Fruit fly (Drosophila melanogaster) whole organism, embryonic: Measurements from ENCODE around the gene Rab8.
A peak's percentile ranks its signal among the peaks of the same experiment; 100 is the strongest.

Experiments
- Atf6 ChIP-seq: fragments of 200-800 bp; sonication (Bioruptor generic); IDR thresholded peaks from 2 replicates; pipeline ENCODE4 v1.3.6; 2022; ENCODE audit warnings: missing biosample characterization, missing genetic modification characterization
- C15 ChIP-seq: fragments of 200-800 bp; sonication (Bioruptor generic); IDR thresholded peaks from 3 replicates; pipeline ENCODE4 v1.3.6; 2022; ENCODE audit warnings: missing biosample characterization, missing genetic modification characterization
- CG10209 ChIP-seq: fragments of 200-800 bp; sonication (Bioruptor generic); optimal IDR thresholded peaks from 3 replicates; lab custom pipeline; 2017; ENCODE audit warnings: missing biosample characterization, mild to moderate bottlenecking, missing genetic modification characterization, missing genetic modification reagents
- CG12659 ChIP-seq: fragments of 200-800 bp; sonication (Bioruptor generic); optimal IDR thresholded peaks from 3 replicates; lab custom pipeline; 2017; ENCODE audit warnings: mild to moderate bottlenecking, missing biosample characterization, missing genetic modification reagents, missing genetic modification characterization
- CG13287 ChIP-seq: fragments of 200-800 bp; sonication (Bioruptor generic); IDR thresholded peaks from 2 replicates; pipeline ENCODE4 v1.3.6; 2022; ENCODE audit warnings: missing biosample characterization, missing genetic modification characterization; ENCODE audit not compliant: partially characterized antibody
- CG15011 ChIP-seq: fragments of 200-800 bp; sonication (Bioruptor generic); optimal IDR thresholded peaks from 3 replicates; lab custom pipeline; 2018; ENCODE audit warnings: missing biosample characterization, mild to moderate bottlenecking, missing genetic modification characterization
- CG1603 ChIP-seq: fragments of 200-800 bp; sonication (Bioruptor generic); optimal IDR thresholded peaks from 2 replicates; lab custom pipeline; 2019; ENCODE audit warnings: missing biosample characterization, mild to moderate bottlenecking, missing genetic modification characterization, moderate library complexity
- CG1647 ChIP-seq: fragments of 200-800 bp; sonication (Bioruptor generic); optimal IDR thresholded peaks from 3 replicates; lab custom pipeline; 2016; ENCODE audit warnings: missing biosample characterization, missing genetic modification characterization
- CG16779 ChIP-seq: fragments of 200-800 bp; sonication (Bioruptor generic); IDR thresholded peaks from 2 replicates; pipeline ENCODE4 v1.3.6; 2022; ENCODE audit warnings: missing biosample characterization, missing genetic modification characterization
- CG18599 ChIP-seq: fragments of 200-800 bp; sonication (Bioruptor generic); optimal IDR thresholded peaks from 3 replicates; lab custom pipeline; 2017; ENCODE audit warnings: missing biosample characterization, missing genetic modification characterization, mild to moderate bottlenecking, moderate library complexity, missing genetic modification reagents
- CG32532 ChIP-seq: fragments of 200-800 bp; sonication (Bioruptor generic); IDR thresholded peaks from 2 replicates; pipeline ENCODE4 v1.3.6; 2022; ENCODE audit warnings: missing biosample characterization, missing genetic modification characterization
- CG32772 ChIP-seq: fragments of 200-800 bp; sonication (Bioruptor generic); IDR thresholded peaks from 2 replicates; pipeline ENCODE4 v1.3.6; 2022; ENCODE audit warnings: missing biosample characterization, missing genetic modification characterization
- CG3995 ChIP-seq: fragments of 200-800 bp; sonication (Bioruptor generic); optimal IDR thresholded peaks from 3 replicates; lab custom pipeline; 2016; ENCODE audit warnings: missing biosample characterization, missing genetic modification characterization
- CG4328 ChIP-seq: fragments of 200-800 bp; sonication (Bioruptor generic); optimal IDR thresholded peaks from 3 replicates; lab custom pipeline; 2017; ENCODE audit warnings: missing biosample characterization, missing genetic modification reagents, missing genetic modification characterization
- CG6175 ChIP-seq: fragments of 200-800 bp; sonication (Bioruptor generic); IDR thresholded peaks from 3 replicates; pipeline ENCODE4 v1.3.6; 2022; ENCODE audit warnings: missing biosample characterization, missing genetic modification characterization
- CG9797 ChIP-seq: fragments of 200-800 bp; sonication (Bioruptor generic); optimal IDR thresholded peaks from 3 replicates; lab custom pipeline; 2018; ENCODE audit warnings: missing biosample characterization, mild to moderate bottlenecking, missing genetic modification characterization
- CG9817 ChIP-seq: fragments of 200-800 bp; sonication (Bioruptor generic); optimal IDR thresholded peaks from 2 replicates; lab custom pipeline; 2018; ENCODE audit warnings: missing biosample characterization, mild to moderate bottlenecking, missing genetic modification characterization, moderate library complexity
- Dbx ChIP-seq: fragments of 200-800 bp; sonication (Bioruptor generic); IDR thresholded peaks from 3 replicates; pipeline ENCODE4 v1.3.6; 2022; ENCODE audit warnings: missing biosample characterization, missing genetic modification characterization
- Doc3 ChIP-seq: fragments of 200-800 bp; sonication (Bioruptor generic); IDR thresholded peaks from 3 replicates; pipeline ENCODE4 v1.3.6; 2022; ENCODE audit warnings: missing biosample characterization, missing genetic modification characterization; ENCODE audit not compliant: partially characterized antibody
- Dref ChIP-seq: fragments of 200-800 bp; sonication (Bioruptor generic); IDR thresholded peaks from 2 replicates; pipeline ENCODE4 v1.3.6; 2022; ENCODE audit warnings: missing biosample characterization, missing genetic modification characterization
- E2f2 ChIP-seq: fragments of 200-800 bp; sonication (Bioruptor generic); IDR thresholded peaks from 2 replicates; pipeline ENCODE4 v1.3.6; 2022; ENCODE audit warnings: missing biosample characterization, missing genetic modification characterization
- Eip74EF ChIP-seq, 2 experiments: fragments of 200-800 bp in 1 of 2; fragments of >200 bp in 1 of 2; sonication (Bioruptor generic) in 1 of 2; optimal IDR thresholded peaks; 2 replicates each; lab custom pipeline; 2017 to 2019; ENCODE audit warnings: missing biosample characterization in 2 of 2, missing genetic modification characterization in 2 of 2, mild to moderate bottlenecking in 1 of 2, moderate library complexity in 1 of 2
- Ets65A ChIP-seq: fragments of 200-800 bp; sonication (Bioruptor generic); peaks from one replicate; lab custom pipeline; 2016; ENCODE audit warnings: missing biosample characterization, missing genetic modification characterization
- Fer1 ChIP-seq: fragments of 200-800 bp; sonication (Bioruptor generic); optimal IDR thresholded peaks from 2 replicates; lab custom pipeline; 2017; ENCODE audit warnings: missing biosample characterization, mild to moderate bottlenecking, missing genetic modification characterization
- HLH4C ChIP-seq: fragments of 200-800 bp; sonication (Bioruptor generic); IDR thresholded peaks from 3 replicates; pipeline ENCODE4 v1.3.6; 2022; ENCODE audit warnings: missing biosample characterization, missing genetic modification characterization; ENCODE audit not compliant: partially characterized antibody
- Hey ChIP-seq: fragments of 200-800 bp; sonication (Bioruptor generic); optimal IDR thresholded peaks from 3 replicates; lab custom pipeline; 2018; ENCODE audit warnings: missing biosample characterization, mild to moderate bottlenecking, missing genetic modification characterization
- Hmx ChIP-seq: fragments of 200-800 bp; sonication (Bioruptor generic); optimal IDR thresholded peaks from 2 replicates; lab custom pipeline; 2016; ENCODE audit warnings: missing biosample characterization, missing genetic modification characterization
- Max ChIP-seq: fragments of 200-800 bp; sonication (Bioruptor generic); optimal IDR thresholded peaks from 2 replicates; lab custom pipeline; 2016; ENCODE audit warnings: missing biosample characterization, mild to moderate bottlenecking, missing genetic modification characterization
- Nf-YC ChIP-seq: fragments of 200-800 bp; optimal IDR thresholded peaks from 3 replicates; lab custom pipeline; 2019; ENCODE audit warnings: missing biosample characterization, mild to moderate bottlenecking, missing genetic modification characterization, moderate library complexity
- Opbp ChIP-seq: fragments of 200-800 bp; sonication (Bioruptor generic); IDR thresholded peaks from 3 replicates; pipeline ENCODE4 v1.3.6; 2022; ENCODE audit warnings: missing biosample characterization, missing genetic modification characterization; ENCODE audit not compliant: partially characterized antibody
- Rx ChIP-seq: fragments of 200-800 bp; sonication (Bioruptor generic); IDR thresholded peaks from 2 replicates; pipeline ENCODE4 v1.3.6; 2022; ENCODE audit warnings: missing biosample characterization, missing genetic modification characterization
- aop ChIP-seq: fragments of 200-800 bp; sonication (Bioruptor generic); IDR thresholded peaks from 2 replicates; pipeline ENCODE4 v1.3.6; 2022; ENCODE audit warnings: missing biosample characterization, missing genetic modification characterization
- ase ChIP-seq: fragments of 200-800 bp; sonication (Bioruptor generic); IDR thresholded peaks from 3 replicates; pipeline ENCODE4 v1.3.6; 2022; ENCODE audit warnings: missing biosample characterization, missing genetic modification characterization
- bcd ChIP-seq: fragments of 200-800 bp; sonication (Bioruptor generic); optimal IDR thresholded peaks from 2 replicates; lab custom pipeline; 2017; ENCODE audit warnings: missing biosample characterization, mild to moderate bottlenecking, missing genetic modification characterization
- cas ChIP-seq: fragments of 200-800 bp; sonication (Bioruptor generic); IDR thresholded peaks from 2 replicates; pipeline ENCODE4 v1.3.6; 2022; ENCODE audit warnings: missing biosample characterization, missing genetic modification characterization
- chinmo ChIP-seq: fragments of 200-800 bp; sonication (Bioruptor generic); IDR thresholded peaks from 4 replicates; pipeline ENCODE4 v1.3.6; 2022; ENCODE audit warnings: missing biosample characterization, missing genetic modification characterization; ENCODE audit not compliant: partially characterized antibody
- chm ChIP-seq: fragments of 200-800 bp; sonication (Bioruptor generic); IDR thresholded peaks from 2 replicates; pipeline ENCODE4 v1.3.6; 2022; ENCODE audit warnings: missing biosample characterization, missing genetic modification characterization
- corto ChIP-seq: fragments of 200-800 bp; sonication (Bioruptor generic); optimal IDR thresholded peaks from 2 replicates; lab custom pipeline; 2016; ENCODE audit warnings: missing biosample characterization, mild to moderate bottlenecking, missing genetic modification characterization, moderate library complexity
- crc ChIP-seq: fragments of 200-800 bp; sonication (Bioruptor generic); optimal IDR thresholded peaks from 2 replicates; lab custom pipeline; 2016; ENCODE audit warnings: missing biosample characterization, missing genetic modification characterization
- gfzf ChIP-seq: fragments of 200-800 bp; sonication (Bioruptor generic); optimal IDR thresholded peaks from 2 replicates; lab custom pipeline; 2016; ENCODE audit warnings: missing biosample characterization, mild to moderate bottlenecking, missing genetic modification characterization, moderate library complexity
- ind ChIP-seq: fragments of 200-800 bp; sonication (Bioruptor generic); optimal IDR thresholded peaks from 3 replicates; lab custom pipeline; 2016; ENCODE audit warnings: missing biosample characterization, missing genetic modification characterization
- insv ChIP-seq, 2 experiments: fragments of 200-800 bp; sonication (Bioruptor generic); optimal IDR thresholded peaks; 3 replicates each; lab custom pipeline; 2016 to 2018; ENCODE audit warnings: missing biosample characterization in 2 of 2, missing genetic modification characterization in 2 of 2
- klu ChIP-seq: fragments of 200-800 bp; sonication (Bioruptor generic); IDR thresholded peaks from 2 replicates; pipeline ENCODE4 v1.3.6; 2022; ENCODE audit warnings: missing biosample characterization, missing genetic modification characterization
- odd ChIP-seq: fragments of 200-800 bp; sonication (Bioruptor generic); optimal IDR thresholded peaks from 2 replicates; lab custom pipeline; 2017; ENCODE audit warnings: missing biosample characterization, mild to moderate bottlenecking, missing genetic modification characterization
- pho ChIP-seq: fragments of 200-800 bp; sonication (Bioruptor generic); optimal IDR thresholded peaks from 2 replicates; lab custom pipeline; 2016; ENCODE audit warnings: missing biosample characterization, missing genetic modification characterization
- phol ChIP-seq: fragments of 200-800 bp; sonication (Bioruptor generic); optimal IDR thresholded peaks from 3 replicates; lab custom pipeline; 2018; ENCODE audit warnings: missing biosample characterization, mild to moderate bottlenecking, missing genetic modification characterization, moderate library complexity
- sens ChIP-seq: fragments of 200-800 bp; sonication (Bioruptor generic); peaks from one replicate; lab custom pipeline; 2016; ENCODE audit warnings: missing biosample characterization, missing genetic modification characterization
- shn ChIP-seq: fragments of 200-800 bp; sonication (Bioruptor generic); optimal IDR thresholded peaks from 3 replicates; lab custom pipeline; 2016; ENCODE audit warnings: missing biosample characterization, missing genetic modification characterization
- sna ChIP-seq: fragments of 200-800 bp; sonication (Bioruptor generic); IDR thresholded peaks from 2 replicates; pipeline ENCODE4 v1.3.6; 2022; ENCODE audit warnings: missing biosample characterization, missing genetic modification characterization; ENCODE audit not compliant: partially characterized antibody
- unpg ChIP-seq: fragments of 200-800 bp; sonication (Bioruptor generic); optimal IDR thresholded peaks from 3 replicates; lab custom pipeline; 2018; ENCODE audit warnings: missing biosample characterization, mild to moderate bottlenecking, missing genetic modification characterization, moderate library complexity
- zen2 ChIP-seq: fragments of 200-800 bp; sonication (Bioruptor generic); IDR thresholded peaks from 3 replicates; pipeline ENCODE4 v1.3.6; 2022; ENCODE audit warnings: missing biosample characterization, missing genetic modification characterization; ENCODE audit not compliant: partially characterized antibody

The Rab8 gene

DNA sequence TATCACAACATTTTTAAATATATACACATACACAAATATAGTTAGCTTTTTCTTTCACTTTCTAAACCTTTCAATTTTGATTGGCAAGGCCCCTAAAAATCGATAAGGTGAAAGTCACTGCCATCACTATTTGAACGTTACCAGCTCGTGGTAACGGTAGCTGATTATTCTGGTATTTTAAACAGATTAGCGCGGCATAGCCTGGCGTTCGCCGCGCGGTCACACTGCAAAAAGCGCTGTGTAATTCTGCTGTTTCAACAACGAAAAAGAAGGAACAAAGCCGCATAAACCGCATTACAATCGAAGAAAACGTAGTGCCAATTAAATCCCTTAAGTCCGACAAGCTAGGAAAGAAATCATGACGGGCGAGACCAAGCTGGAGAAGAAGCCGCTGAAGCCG is 44.0 kb upstream of the Rab8 start, which contains the start of gene Rpn1 (continued):
- TF ChIP-seq pho (GFP tag; lab: Kevin White, UChicago): no peak
- peak; percentile 39 for TF ChIP-seq phol (tag; lab: Kevin White, UChicago)
- peak; percentile 15 for TF ChIP-seq Fer1
- TF ChIP-seq CG32532 (GFP tag; lab: Robert Waterston, UW): peak; percentile 22; the same call in 1 of the 2 replicates
- peak; percentile 84 for TF ChIP-seq Dref
- TF ChIP-seq CG9797: peak; percentile 86
- TF ChIP-seq CG12659 (GFP tag; lab: Kevin White, UChicago): peak; percentile 39
- TF ChIP-seq odd (GFP tag; lab: Kevin White, UChicago): no peak
- no peak for TF ChIP-seq Dbx
- TF ChIP-seq insv (GFP tag; optimal IDR thresholded peaks at IDR 0.05; lab: Kevin White, UChicago): no peak
- TF ChIP-seq Rx (GFP tag; lab: Robert Waterston, UW): no peak
- no peak for TF ChIP-seq Atf6 (GFP tag; lab: Robert Waterston, UW)
- peak; percentile 68 for TF ChIP-seq CG13287 (GFP tag; lab: Robert Waterston, UW)
- no peak for TF ChIP-seq CG9817 (tag; lab: Kevin White, UChicago)
- TF ChIP-seq CG32772: no peak
- TF ChIP-seq cas: no peak
- TF ChIP-seq sens (GFP tag; lab: Kevin White, UChicago): peak; percentile 30
- TF ChIP-seq Eip74EF (GFP tag; optimal IDR thresholded peaks at IDR 0.05; lab: Kevin White, UChicago): no peak
- no peak for TF ChIP-seq corto (GFP tag; lab: Kevin White, UChicago)
- TF ChIP-seq CG15011: no peak
- peak; percentile 58; the same call in 1 of the 3 replicates for TF ChIP-seq HLH4C (GFP tag; lab: Robert Waterston, UW)
- no peak for TF ChIP-seq klu (GFP tag; lab: Robert Waterston, UW)
- peak; percentile 42; the same call in 1 of the 2 replicates for TF ChIP-seq sna (GFP tag; lab: Robert Waterston, UW)
- no peak for TF ChIP-seq chinmo (GFP tag; lab: Robert Waterston, UW)
- no peak for TF ChIP-seq CG6175
- TF ChIP-seq Max: no peak
- no peak for TF ChIP-seq Hey (tag; lab: Kevin White, UChicago)
- TF ChIP-seq CG1647 (GFP tag; lab: Kevin White, UChicago): no peak
- TF ChIP-seq CG4328 (GFP tag; lab: Kevin White, UChicago): no peak
- TF ChIP-seq Ets65A: peak; percentile 86
- TF ChIP-seq ase (GFP tag; lab: Robert Waterston, UW): no peak
- TF ChIP-seq CG3995 (GFP tag; lab: Kevin White, UChicago): peak; percentile 98
- TF ChIP-seq gfzf (GFP tag; lab: Kevin White, UChicago): peak; percentile 93
- no peak for TF ChIP-seq CG16779 (GFP tag; lab: Robert Waterston, UW)
- TF ChIP-seq, all 482 proteins: peak for 92

DNA sequence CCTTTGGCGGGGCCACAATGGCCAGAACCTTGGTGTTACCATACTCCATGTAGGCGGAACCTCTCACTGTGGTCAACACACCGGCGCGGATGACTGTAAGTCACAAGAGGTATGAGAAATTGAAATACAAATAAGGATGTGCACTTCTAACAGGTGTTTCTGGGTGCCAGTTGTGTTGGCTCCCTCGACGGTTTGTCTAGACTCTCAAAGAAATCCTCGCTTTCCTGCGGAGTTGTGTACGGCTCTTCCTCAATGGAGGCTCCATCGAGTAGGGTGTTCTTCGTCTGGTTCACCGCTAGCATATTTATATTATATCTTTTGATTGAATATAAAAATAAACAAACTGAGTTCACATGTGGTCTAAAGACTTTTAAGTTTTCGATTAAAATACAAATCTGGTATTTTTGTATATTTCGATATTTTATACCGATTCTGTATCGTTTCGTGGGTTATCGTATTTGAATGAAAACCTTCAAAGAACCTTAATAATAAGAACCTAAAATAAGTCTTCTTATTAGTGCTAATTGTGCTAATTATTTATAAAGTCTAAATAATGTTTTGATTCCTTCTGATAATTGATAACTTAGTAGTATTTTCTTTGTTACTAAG is 42.6 kb upstream of the Rab8 start, which contains the start of gene Mtr3:
Gene Mtr3 (minus strand): TSS at position 388 of the 609 bp plus-strand sequence.
- TF ChIP-seq Doc3 (GFP tag; lab: Robert Waterston, UW) (no peak), CG18599 (no peak), Opbp (no peak), Hmx (no peak), bcd (GFP tag; lab: Kevin White, UChicago) (no peak), E2f2 (GFP tag; lab: Robert Waterston, UW) (peak; percentile 80), zen2 (GFP tag; lab: Robert Waterston, UW) (no peak), ind (no peak), Dref (peak; percentile 58), C15 (GFP tag; lab: Robert Waterston, UW) (no peak), shn (GFP tag; lab: Kevin White, UChicago) (no peak), Nf-YC (tag; lab: Kevin White, UChicago) (no peak), crc (GFP tag; lab: Kevin White, UChicago) (no peak), unpg (GFP tag; lab: Kevin White, UChicago) (no peak), CG10209 (GFP tag; lab: Kevin White, UChicago) (no peak), aop (no peak), chm (GFP tag; lab: Robert Waterston, UW) (no peak), CG1603 (tag; lab: Kevin White, UChicago) (no peak)
